Fruit fly (Drosophila melanogaster) whole organism, prepupa: ENCODE data around the gene nAChRbeta2.

ENCODE experiments used
- Blimp-1 ChIP-seq: fragments of 200-800 bp; sonication (Bioruptor generic); optimal IDR thresholded peaks from 3 replicates; lab custom pipeline; 2017; ENCODE audit warnings: missing biosample characterization, missing genetic modification characterization, mild to moderate bottlenecking, moderate library complexity, missing genetic modification reagents
- CG11294 ChIP-seq: fragments of 200-800 bp; sonication (Bioruptor generic); IDR thresholded peaks from 2 replicates; pipeline ENCODE4 v1.3.6; 2022; ENCODE audit warnings: missing biosample characterization, missing genetic modification characterization
- CG3032 ChIP-seq: fragments of 200-800 bp; optimal IDR thresholded peaks from 2 replicates; lab custom pipeline; 2019; ENCODE audit warnings: missing biosample characterization, mild to moderate bottlenecking, missing genetic modification characterization, moderate library complexity
- CG3919 ChIP-seq: fragments of 200-800 bp; sonication (Bioruptor generic); optimal IDR thresholded peaks from 3 replicates; lab custom pipeline; 2016; ENCODE audit warnings: missing biosample characterization, missing genetic modification characterization
- CG8119 ChIP-seq: fragments of 200-800 bp; sonication (Bioruptor generic); IDR thresholded peaks from 3 replicates; pipeline ENCODE4 v1.3.6; 2022; ENCODE audit warnings: missing biosample characterization, missing genetic modification characterization
- Ets21C ChIP-seq: fragments of 200-800 bp; sonication (Bioruptor generic); optimal IDR thresholded peaks from 3 replicates; lab custom pipeline; 2016; ENCODE audit warnings: missing biosample characterization, missing genetic modification characterization
- Hr38 ChIP-seq: sonication (Bioruptor generic); optimal IDR thresholded peaks from 2 replicates; lab custom pipeline; 2016; ENCODE audit warnings: missing biosample characterization, missing genetic modification characterization
- Met ChIP-seq: fragments of 200-800 bp; sonication (Bioruptor generic); optimal IDR thresholded peaks from 3 replicates; lab custom pipeline; 2016; ENCODE audit warnings: missing biosample characterization, missing genetic modification characterization
- OdsH ChIP-seq: fragments of 200-800 bp; sonication (Bioruptor generic); optimal IDR thresholded peaks from 3 replicates; lab custom pipeline; 2016; ENCODE audit warnings: missing biosample characterization, missing genetic modification characterization
- Sox102F ChIP-seq: fragments of 200-800 bp; sonication (Bioruptor generic); optimal IDR thresholded peaks from 2 replicates; lab custom pipeline; 2016; ENCODE audit warnings: missing biosample characterization, mild to moderate bottlenecking, missing genetic modification characterization
- achi ChIP-seq: fragments of 200-800 bp; sonication (Bioruptor generic); optimal IDR thresholded peaks from 3 replicates; lab custom pipeline; 2016; ENCODE audit warnings: missing biosample characterization, missing genetic modification characterization
- eg ChIP-seq: fragments of 200-800 bp; sonication (Bioruptor generic); IDR thresholded peaks from 3 replicates; pipeline ENCODE4 v1.3.6; 2022; ENCODE audit warnings: missing biosample characterization, missing genetic modification characterization

- TF ChIP-seq Met (GFP tag; lab: Kevin White, UChicago) = no peak
- TF ChIP-seq eg = no peak
- TF ChIP-seq CG8119 (GFP tag; lab: Robert Waterston, UW) = no peak
- peak; percentile 41 for TF ChIP-seq Blimp-1
- no peak for TF ChIP-seq CG11294 (GFP tag; lab: Robert Waterston, UW)
- no peak for TF ChIP-seq Ets21C (GFP tag; lab: Kevin White, UChicago)
- TF ChIP-seq Sox102F (GFP tag; lab: Kevin White, UChicago) = no peak
- TF ChIP-seq CG3032 = no peak
- no peak for TF ChIP-seq OdsH (GFP tag; lab: Kevin White, UChicago)
- no peak for TF ChIP-seq achi
- TF ChIP-seq Hr38 = no peak
- no peak for TF ChIP-seq CG3919 (GFP tag; lab: Kevin White, UChicago)
Observed at dm6 chr3R:24524426-24524974, 9.6 kb upstream of the nAChRbeta2 start, which contains the start of gene Jhbp12.
